1 fruit fly cellular context compared by ENCODE assay signal in the genomic region with DNA sequence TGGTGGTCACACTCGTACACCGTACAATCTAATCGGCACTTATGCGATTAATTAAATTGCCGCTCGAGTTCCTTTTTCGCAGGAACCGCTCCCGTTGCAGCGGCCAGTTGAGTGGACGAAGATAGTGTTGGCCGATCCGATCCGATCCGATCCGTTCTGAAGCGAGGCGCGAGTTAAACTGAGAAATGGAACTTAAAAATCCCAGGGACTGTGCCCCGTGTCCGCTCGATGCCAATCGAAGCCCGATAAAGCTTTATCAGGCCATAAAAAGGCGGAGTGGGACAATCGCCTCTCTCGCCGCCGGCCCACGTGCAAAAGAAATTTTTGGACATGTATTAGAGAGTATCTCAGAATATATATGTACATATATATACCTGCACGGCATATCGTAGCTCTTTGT.
TF ChIP-seq lines count a peak whose summit lies in the region.

Oatp33Ea (minus strand) TSS at position 182 of the 400 bp plus-strand sequence.

TF ChIP-seq in whole organism, embryonic, 481 proteins besides CTCF, POLR2A, EP300 and RAD21 (continued from another document):
- TF ChIP-seq HmgD (GFP tag; optimal IDR thresholded peaks at IDR 0.05; lab: Kevin White, UChicago): no peak
- no peak for TF ChIP-seq ssp (GFP tag; IDR thresholded peaks at IDR 0.05; lab: Robert Waterston, UW)
- no peak for TF ChIP-seq mam (GFP tag; optimal IDR thresholded peaks at IDR 0.05; lab: Kevin White, UChicago)
- TF ChIP-seq CG11093 (GFP tag; IDR thresholded peaks at IDR 0.05; lab: Robert Waterston, UW): no peak
- TF ChIP-seq Nf-YC (tag; optimal IDR thresholded peaks at IDR 0.05; lab: Kevin White, UChicago): peak; percentile 9
- TF ChIP-seq CG7372 (GFP tag; IDR thresholded peaks at IDR 0.05; lab: Robert Waterston, UW): no peak
- TF ChIP-seq Dref (GFP tag; IDR thresholded peaks at IDR 0.05; lab: Robert Waterston, UW): no peak
- no peak for TF ChIP-seq E2f2 (GFP tag; IDR thresholded peaks at IDR 0.05; lab: Robert Waterston, UW)
- TF ChIP-seq psq (GFP tag; optimal IDR thresholded peaks at IDR 0.05; lab: Kevin White, UChicago): no peak
- no peak for TF ChIP-seq sisA (GFP tag; IDR thresholded peaks at IDR 0.05; lab: Robert Waterston, UW)
- peak; percentile 55 for TF ChIP-seq Hey (tag; optimal IDR thresholded peaks at IDR 0.05; lab: Kevin White, UChicago)
- no peak for TF ChIP-seq en (GFP tag; optimal IDR thresholded peaks at IDR 0.05; lab: Kevin White, UChicago)
- TF ChIP-seq CG11247 (GFP tag; IDR thresholded peaks at IDR 0.05; lab: Robert Waterston, UW): no peak
- no peak for TF ChIP-seq ato (GFP tag; IDR thresholded peaks at IDR 0.05; lab: Robert Waterston, UW; ENCODE audit: partially characterized antibody)
- TF ChIP-seq Bdp1 (GFP tag; optimal IDR thresholded peaks at IDR 0.05; lab: Kevin White, UChicago): no peak
- peak; percentile 59 for TF ChIP-seq CG10543 (GFP tag; optimal IDR thresholded peaks at IDR 0.05; lab: Kevin White, UChicago)
- TF ChIP-seq hb (GFP tag; IDR thresholded peaks at IDR 0.05; lab: Robert Waterston, UW; ENCODE audit: partially characterized antibody): no peak
- no peak for TF ChIP-seq Hr3 (GFP tag; optimal IDR thresholded peaks at IDR 0.05; lab: Kevin White, UChicago)
- no peak for TF ChIP-seq Dfd (GFP tag; optimal IDR thresholded peaks at IDR 0.05; lab: Kevin White, UChicago)
- TF ChIP-seq repo (GFP tag; optimal IDR thresholded peaks at IDR 0.05; lab: Kevin White, UChicago): no peak
- TF ChIP-seq CG32532 (GFP tag; IDR thresholded peaks at IDR 0.05; lab: Robert Waterston, UW): no peak
- TF ChIP-seq insv (GFP tag; optimal IDR thresholded peaks at IDR 0.05; lab: Kevin White, UChicago): no peak
- TF ChIP-seq ase (GFP tag; IDR thresholded peaks at IDR 0.05; lab: Robert Waterston, UW): no peak
- TF ChIP-seq grau (tag; optimal IDR thresholded peaks at IDR 0.05; lab: Kevin White, UChicago): no peak
- TF ChIP-seq Rfx (GFP tag; IDR thresholded peaks at IDR 0.05; lab: Robert Waterston, UW): no peak
- no peak for TF ChIP-seq gcm (GFP tag; optimal IDR thresholded peaks at IDR 0.05; lab: Kevin White, UChicago)
- no peak for TF ChIP-seq pzg (GFP tag; optimal IDR thresholded peaks at IDR 0.05; lab: Kevin White, UChicago)
- TF ChIP-seq CG3281 (GFP tag; optimal IDR thresholded peaks at IDR 0.05; lab: Kevin White, UChicago): no peak
- no peak for TF ChIP-seq Ravus (GFP tag; IDR thresholded peaks at IDR 0.05; lab: Robert Waterston, UW)
- peak; percentile 33 for TF ChIP-seq CG18599 (GFP tag; optimal IDR thresholded peaks at IDR 0.05; lab: Kevin White, UChicago)
- TF ChIP-seq CG15011 (GFP tag; optimal IDR thresholded peaks at IDR 0.05; lab: Kevin White, UChicago): no peak
- TF ChIP-seq mirr (GFP tag; optimal IDR thresholded peaks at IDR 0.05; lab: Kevin White, UChicago): peak; percentile 80
- TF ChIP-seq crc (GFP tag; optimal IDR thresholded peaks at IDR 0.05; lab: Kevin White, UChicago): no peak
- no peak for TF ChIP-seq sens-2 (GFP tag; IDR thresholded peaks at IDR 0.05; lab: Robert Waterston, UW)
- no peak for TF ChIP-seq gsb (GFP tag; IDR thresholded peaks at IDR 0.05; lab: Robert Waterston, UW)
- TF ChIP-seq D19B (GFP tag; optimal IDR thresholded peaks at IDR 0.05; lab: Kevin White, UChicago): no peak
- TF ChIP-seq exex (tag; optimal IDR thresholded peaks at IDR 0.05; lab: Kevin White, UChicago): peak; percentile 98
- TF ChIP-seq klu (GFP tag; IDR thresholded peaks at IDR 0.05; lab: Robert Waterston, UW): no peak
- TF ChIP-seq zfh1 (GFP tag; IDR thresholded peaks at IDR 0.05; lab: Robert Waterston, UW): no peak
- TF ChIP-seq sob (GFP tag; IDR thresholded peaks at IDR 0.05; lab: Robert Waterston, UW): no peak
- no peak for TF ChIP-seq B-H1 (GFP tag; IDR thresholded peaks at IDR 0.05; lab: Robert Waterston, UW)
- TF ChIP-seq CG17328 (GFP tag; IDR thresholded peaks at IDR 0.05; lab: Robert Waterston, UW): no peak
- peak; percentile 78 for TF ChIP-seq pfk (GFP tag; optimal IDR thresholded peaks at IDR 0.05; lab: Kevin White, UChicago)
- TF ChIP-seq CG2199 (GFP tag; IDR thresholded peaks at IDR 0.05; lab: Robert Waterston, UW): no peak
- TF ChIP-seq wdn (GFP tag; IDR thresholded peaks at IDR 0.05; lab: Robert Waterston, UW): no peak
- peak; percentile 61; the same call in 2 of the 3 replicates for TF ChIP-seq z (GFP tag; IDR thresholded peaks at IDR 0.05; lab: Robert Waterston, UW)
- no peak for TF ChIP-seq CG5953 (GFP tag; IDR thresholded peaks at IDR 0.05; lab: Robert Waterston, UW)
- no peak for TF ChIP-seq CG9817 (tag; optimal IDR thresholded peaks at IDR 0.05; lab: Kevin White, UChicago)
- TF ChIP-seq CG17359 (tag; optimal IDR thresholded peaks at IDR 0.05; lab: Kevin White, UChicago): no peak
- TF ChIP-seq lab (GFP tag; optimal IDR thresholded peaks at IDR 0.05; lab: Kevin White, UChicago): peak; percentile 43
- no peak for TF ChIP-seq dmrt11E (tag; optimal IDR thresholded peaks at IDR 0.05; lab: Kevin White, UChicago)
- no peak for TF ChIP-seq CG15073 (GFP tag; optimal IDR thresholded peaks at IDR 0.05; lab: Kevin White, UChicago)
- TF ChIP-seq CG10565 (GFP tag; optimal IDR thresholded peaks at IDR 0.05; lab: Kevin White, UChicago): no peak
- TF ChIP-seq Bgb (GFP tag; IDR thresholded peaks at IDR 0.05; lab: Robert Waterston, UW; ENCODE audit: partially characterized antibody): peak; percentile 39; the same call in 1 of the 2 replicates
- TF ChIP-seq Jarid2 (GFP tag; optimal IDR thresholded peaks at IDR 0.05; lab: Kevin White, UChicago): peak; percentile 12
- no peak for TF ChIP-seq Pdp1 (GFP tag; optimal IDR thresholded peaks at IDR 0.05; lab: Kevin White, UChicago)
- TF ChIP-seq HLH54F (GFP tag; optimal IDR thresholded peaks at IDR 0.05; lab: Kevin White, UChicago): no peak
- no peak for TF ChIP-seq dan (GFP tag; IDR thresholded peaks at IDR 0.05; lab: Robert Waterston, UW)
- TF ChIP-seq Side (GFP tag; optimal IDR thresholded peaks at IDR 0.05; lab: Kevin White, UChicago): no peak
- TF ChIP-seq Xrp1 (GFP tag; IDR thresholded peaks at IDR 0.05; lab: Robert Waterston, UW): no peak
- TF ChIP-seq Lpt (GFP tag; optimal IDR thresholded peaks at IDR 0.05; lab: Kevin White, UChicago): no peak
- TF ChIP-seq Dp (GFP tag; optimal IDR thresholded peaks at IDR 0.05; lab: Kevin White, UChicago): no peak
- TF ChIP-seq sug (tag; optimal IDR thresholded peaks at IDR 0.05; lab: Kevin White, UChicago): peak; percentile 73
- no peak for TF ChIP-seq Neu2 (GFP tag; optimal IDR thresholded peaks at IDR 0.05; lab: Kevin White, UChicago; ENCODE audit: borderline replicate concordance)
- TF ChIP-seq chn (GFP tag; optimal IDR thresholded peaks at IDR 0.05; lab: Kevin White, UChicago): no peak
- no peak for TF ChIP-seq Trl (optimal IDR thresholded peaks at IDR 0.05; lab: Kevin White, UChicago)
- TF ChIP-seq Trl (GFP tag; optimal IDR thresholded peaks at IDR 0.05; lab: Kevin White, UChicago): no peak
- TF ChIP-seq CG17612 (GFP tag; IDR thresholded peaks at IDR 0.05; lab: Robert Waterston, UW): no peak
- no peak for TF ChIP-seq hkb (optimal IDR thresholded peaks at IDR 0.05; lab: Kevin White, UChicago)
- TF ChIP-seq hkb (GFP tag; IDR thresholded peaks at IDR 0.05; lab: Robert Waterston, UW): no peak
- TF ChIP-seq NC2α (GFP tag; optimal IDR thresholded peaks at IDR 0.05; lab: Kevin White, UChicago): no peak
- no peak for TF ChIP-seq CG14050 (GFP tag; IDR thresholded peaks at IDR 0.05; lab: Robert Waterston, UW)
- no peak for TF ChIP-seq scrt (GFP tag; optimal IDR thresholded peaks at IDR 0.05; lab: Kevin White, UChicago)
